Fruit fly (Drosophila melanogaster) whole organism: ENCODE data around the gene teq.

Source experiments
- CG8478 ChIP-seq: fragments of >200 bp; optimal IDR thresholded peaks from 2 replicates; lab custom pipeline; 2018; ENCODE audit warnings: inconsistent platforms
- Dll ChIP-seq: fragments of >200 bp; optimal IDR thresholded peaks from 2 replicates; lab custom pipeline; 2017
- EcR ChIP-seq, 2 experiments: fragments of >200 bp; optimal IDR thresholded peaks; 2 replicates each; lab custom pipeline; 2017; ENCODE audit warnings: missing biosample characterization in 2 of 2, missing genetic modification characterization in 2 of 2, missing genetic modification reagents in 2 of 2
- pan ChIP-seq: fragments of >200 bp; optimal IDR thresholded peaks from 2 replicates; lab custom pipeline; 2017
- psq ChIP-seq: fragments of >200 bp; optimal IDR thresholded peaks from 2 replicates; lab custom pipeline; 2017
- usp ChIP-seq: fragments of >200 bp; optimal IDR thresholded peaks from 2 replicates; lab custom pipeline; 2017; ENCODE audit warnings: missing biosample characterization, missing genetic modification characterization, mixed read lengths

The teq gene

dm6 chr3L:9066509-9067021 lies 7.9 kb upstream of the teq start:
- no peak for TF ChIP-seq CG8478 (lab: Kevin White, UChicago)
- TF ChIP-seq usp, result no peak
- TF ChIP-seq psq (lab: Kevin White, UChicago), result no peak
- no peak for TF ChIP-seq pan (lab: Kevin White, UChicago)
- no peak for TF ChIP-seq EcR (GFP tag; optimal IDR thresholded peaks at IDR 0.05; lab: Kevin White, UChicago)
- no peak for TF ChIP-seq Dll (lab: Kevin White, UChicago)

dm6 chr3L:9072062-9072730 lies 2.2 kb upstream of the teq start:
- no peak for TF ChIP-seq Dll (lab: Kevin White, UChicago)
- peak; percentile 13 to 45 for TF ChIP-seq EcR (GFP tag; optimal IDR thresholded peaks at IDR 0.05; lab: Kevin White, UChicago)
- TF ChIP-seq CG8478 (lab: Kevin White, UChicago), result no peak
- TF ChIP-seq pan (lab: Kevin White, UChicago), result no peak
- TF ChIP-seq psq (lab: Kevin White, UChicago), result no peak

dm6 chr3L:9072731-9073385 lies 1.6 kb upstream of the teq start, which contains the start of the genes CG4911 and CG4942:
CG4911 (minus strand) TSS chr3L:9072731.
CG4942 (plus strand) TSS chr3L:9073105.
- no peak for TF ChIP-seq usp

dm6 chr3L:9074882-9075281 lies 439 bp downstream of the teq start:
- TF ChIP-seq CG8478 (lab: Kevin White, UChicago) (no peak), Dll (lab: Kevin White, UChicago) (no peak), psq (lab: Kevin White, UChicago) (no peak), pan (lab: Kevin White, UChicago) (no peak), EcR (GFP tag; optimal IDR thresholded peaks at IDR 0.05; lab: Kevin White, UChicago) (no peak), usp (no peak)

dm6 chr3L:9092356-9093103 lies 18.1 kb downstream of the teq start, which contains the start of gene CG32032:
CG32032 (plus strand) TSS chr3L:9093053.
- TF ChIP-seq usp, result no peak
- no peak for TF ChIP-seq Dll (lab: Kevin White, UChicago)
- TF ChIP-seq psq (lab: Kevin White, UChicago), result no peak
- TF ChIP-seq pan (lab: Kevin White, UChicago), result no peak
- TF ChIP-seq EcR (GFP tag; optimal IDR thresholded peaks at IDR 0.05; lab: Kevin White, UChicago), result no peak
- no peak for TF ChIP-seq CG8478 (lab: Kevin White, UChicago)

dm6 chr3L:9094980-9095425 lies 20.6 kb downstream of the teq start:
- TF ChIP-seq psq (lab: Kevin White, UChicago) (no peak), EcR (GFP tag; optimal IDR thresholded peaks at IDR 0.05; lab: Kevin White, UChicago) (no peak), pan (lab: Kevin White, UChicago) (no peak), usp (no peak), Dll (lab: Kevin White, UChicago) (no peak), CG8478 (lab: Kevin White, UChicago) (no peak)

- no peak for TF ChIP-seq usp
- TF ChIP-seq EcR (GFP tag; optimal IDR thresholded peaks at IDR 0.05; lab: Kevin White, UChicago), result no peak
- no peak for TF ChIP-seq pan (lab: Kevin White, UChicago)
- no peak for TF ChIP-seq Dll (lab: Kevin White, UChicago)
- TF ChIP-seq psq (lab: Kevin White, UChicago), result no peak
- no peak for TF ChIP-seq CG8478 (lab: Kevin White, UChicago)
Measured at dm6 chr3L:9095704-9096103, 21.3 kb downstream of the teq start.

dm6 chr3L:9096648-9097047 lies 22.2 kb downstream of the teq start, which contains the start of gene CG13315:
CG13315 (plus strand) TSS chr3L:9096877.
- no peak for TF ChIP-seq Dll (lab: Kevin White, UChicago)
- TF ChIP-seq psq (lab: Kevin White, UChicago), result no peak
- no peak for TF ChIP-seq EcR (GFP tag; optimal IDR thresholded peaks at IDR 0.05; lab: Kevin White, UChicago)
- no peak for TF ChIP-seq usp
- TF ChIP-seq pan (lab: Kevin White, UChicago), result no peak
- no peak for TF ChIP-seq CG8478 (lab: Kevin White, UChicago)

dm6 chr3L:9113582-9114282 lies 39.3 kb downstream of the teq start:
- no peak for TF ChIP-seq Dll (lab: Kevin White, UChicago)
- TF ChIP-seq usp, result no peak
- TF ChIP-seq EcR (GFP tag; optimal IDR thresholded peaks at IDR 0.05; lab: Kevin White, UChicago), result no peak
- no peak for TF ChIP-seq pan (lab: Kevin White, UChicago)
- TF ChIP-seq psq (lab: Kevin White, UChicago), result no peak
- no peak for TF ChIP-seq CG8478 (lab: Kevin White, UChicago)

dm6 chr3L:9114404-9114803 lies 40.0 kb downstream of the teq start:
- TF ChIP-seq pan (lab: Kevin White, UChicago), result no peak
- TF ChIP-seq CG8478 (lab: Kevin White, UChicago), result no peak
- no peak for TF ChIP-seq psq (lab: Kevin White, UChicago)
- no peak for TF ChIP-seq EcR (GFP tag; optimal IDR thresholded peaks at IDR 0.05; lab: Kevin White, UChicago)
- TF ChIP-seq Dll (lab: Kevin White, UChicago), result no peak
- no peak for TF ChIP-seq usp
